Worm (Caenorhabditis elegans) whole organism, midembryonic: Measurements from ENCODE around the gene fbl-1.

ENCODE experiments used
- T22C8.4 ChIP-seq: fragments of 200-800 bp; sonication (Bioruptor generic); IDR thresholded peaks from 2 replicates; pipeline ENCODE4 v1.3.6; 2022; ENCODE audit warnings: missing genetic modification characterization, missing compliant biosample characterization
- cog-1 ChIP-seq: sonication (generic microtip); optimal IDR thresholded peaks from 2 replicates; lab custom pipeline; 2016; ENCODE audit warnings: missing genetic modification characterization, missing compliant biosample characterization
- flt-1 ChIP-seq: fragments of 200-800 bp; sonication (Bioruptor generic); IDR thresholded peaks from 2 replicates; pipeline ENCODE4 v1.3.6; 2022; ENCODE audit warnings: missing genetic modification characterization, missing compliant biosample characterization
- ref-1 ChIP-seq: fragments of 200-800 bp; sonication (Bioruptor generic); conservative IDR thresholded peaks from 2 replicates; pipeline ENCODE4 v1.3.6; 2022; ENCODE audit warnings: missing genetic modification reagents, missing genetic modification characterization, missing compliant biosample characterization
- tab-1 ChIP-seq: fragments of 200-800 bp; sonication (Bioruptor generic); IDR thresholded peaks from 2 replicates; pipeline ENCODE4 v1.3.6; 2022; ENCODE audit warnings: missing genetic modification characterization, missing compliant biosample characterization
- ztf-23 ChIP-seq: fragments of 200-800 bp; sonication (Bioruptor generic); IDR thresholded peaks from 2 replicates; pipeline ENCODE4 v1.3.6; 2022; ENCODE audit warnings: missing genetic modification reagents, missing genetic modification characterization, missing compliant biosample characterization

- TF ChIP-seq tab-1 (GFP tag; lab: Robert Waterston, UW): no peak
- TF ChIP-seq T22C8.4 (GFP tag; lab: Robert Waterston, UW): no peak
- TF ChIP-seq flt-1 (GFP tag; lab: Robert Waterston, UW): no peak
- TF ChIP-seq ref-1: no peak
- TF ChIP-seq ztf-23 (GFP tag; lab: Robert Waterston, UW): no peak
- no peak for TF ChIP-seq cog-1 (tag; lab: Kevin White, UChicago)
Measured at ce11 chrIV:9537500-9537899, 3.1 kb upstream of the fbl-1 start.
